Worm (Caenorhabditis elegans) whole organism, young adult: ENCODE data around the gene cutl-25.

Experiments used
- B0261.1 ChIP-seq: sonication (generic microtip); optimal IDR thresholded peaks from 2 replicates; lab custom pipeline; 2016; ENCODE audit warnings: mild to moderate bottlenecking, missing genetic modification characterization, moderate library complexity, missing compliant biosample characterization
- B0336.3 ChIP-seq: fragments of 200-800 bp; sonication (Bioruptor generic); IDR thresholded peaks from 2 replicates; pipeline ENCODE4 v1.3.6; 2022; ENCODE audit warnings: missing genetic modification characterization, missing compliant biosample characterization
- C06A6.2 ChIP-seq: fragments of 200-800 bp; sonication (Bioruptor generic); conservative IDR thresholded peaks from 2 replicates; pipeline ENCODE4 v1.3.6; 2022; ENCODE audit warnings: missing genetic modification characterization, missing compliant biosample characterization
- D2030.7 ChIP-seq: fragments of 200-800 bp; sonication (Bioruptor generic); IDR thresholded peaks from 2 replicates; pipeline ENCODE4 v1.3.6; 2022; ENCODE audit warnings: missing genetic modification reagents, missing genetic modification characterization, missing compliant biosample characterization
- F37B4.10 ChIP-seq: fragments of 200-800 bp; sonication (Bioruptor generic); IDR thresholded peaks from 2 replicates; pipeline ENCODE4 v1.3.6; 2022; ENCODE audit warnings: missing genetic modification characterization, missing compliant biosample characterization
- F49E8.2 ChIP-seq: sonication (generic microtip); optimal IDR thresholded peaks from 3 replicates; lab custom pipeline; 2017; ENCODE audit warnings: missing genetic modification characterization, mild to moderate bottlenecking, missing compliant biosample characterization, antibody characterized with exemption, moderate library complexity; ENCODE audit not compliant: insufficient read depth
- F52B5.7 ChIP-seq: sonication (generic microtip); optimal IDR thresholded peaks from 2 replicates; lab custom pipeline; 2016; ENCODE audit warnings: mild to moderate bottlenecking, missing genetic modification characterization, missing compliant biosample characterization
- F55B11.4 ChIP-seq: sonication (generic microtip); optimal IDR thresholded peaks from 2 replicates; lab custom pipeline; 2016; ENCODE audit warnings: missing compliant biosample characterization, missing genetic modification characterization, borderline replicate concordance; ENCODE audit not compliant: insufficient read depth
- F57C9.4 ChIP-seq: sonication (generic microtip); optimal IDR thresholded peaks from 2 replicates; lab custom pipeline; 2017; ENCODE audit warnings: mild to moderate bottlenecking, missing genetic modification characterization, missing compliant biosample characterization
- K11D2.4 ChIP-seq: fragments of 200-800 bp; sonication (Bioruptor generic); IDR thresholded peaks from 2 replicates; pipeline ENCODE4 v1.3.6; 2022; ENCODE audit warnings: missing genetic modification reagents, missing genetic modification characterization, missing compliant biosample characterization
- Y53F4B.3 ChIP-seq: fragments of 200-800 bp; sonication (Bioruptor generic); IDR thresholded peaks from 2 replicates; pipeline ENCODE4 v1.3.6; 2022; ENCODE audit warnings: missing genetic modification reagents, missing genetic modification characterization, missing compliant biosample characterization
- ZK185.1 ChIP-seq: sonication (generic microtip); optimal IDR thresholded peaks from 2 replicates; lab custom pipeline; 2016; ENCODE audit warnings: mild to moderate bottlenecking, missing genetic modification characterization, missing compliant biosample characterization; ENCODE audit not compliant: poor library complexity, severe bottlenecking
- aptf-3 ChIP-seq: fragments of 200-800 bp; sonication (Bioruptor generic); IDR thresholded peaks from 2 replicates; pipeline ENCODE4 v1.3.6; 2022; ENCODE audit warnings: missing genetic modification characterization, missing compliant biosample characterization
- atf-7 ChIP-seq: sonication (generic microtip); optimal IDR thresholded peaks from 2 replicates; lab custom pipeline; 2017; ENCODE audit warnings: mild to moderate bottlenecking, missing genetic modification characterization, missing compliant biosample characterization
- attf-5 ChIP-seq: fragments of 200-800 bp; sonication (Bioruptor generic); optimal IDR thresholded peaks from 2 replicates; lab custom pipeline; 2018; ENCODE audit warnings: mild to moderate bottlenecking, missing genetic modification characterization, missing compliant biosample characterization
- bed-1 ChIP-seq: fragments of 200-800 bp; sonication (Bioruptor generic); IDR thresholded peaks from 2 replicates; pipeline ENCODE4 v1.3.6; 2022; ENCODE audit warnings: missing genetic modification reagents, missing genetic modification characterization, missing compliant biosample characterization
- ccch-3 ChIP-seq: fragments of 200-800 bp; sonication (Bioruptor generic); optimal IDR thresholded peaks from 2 replicates; lab custom pipeline; 2018; ENCODE audit warnings: mild to moderate bottlenecking, missing genetic modification characterization, missing compliant biosample characterization
- cebp-1 ChIP-seq, 2 experiments: fragments of 200-800 bp in 1 of 2; sonication (Bioruptor generic) in 1 of 2; sonication (generic microtip) in 1 of 2; IDR thresholded peaks in 1 of 2; optimal IDR thresholded peaks in 1 of 2; 2 replicates each; pipeline versions ENCODE4 v1.3.6 to Lab custom; 2017 to 2022; ENCODE audit warnings: missing compliant biosample characterization in 2 of 2, missing genetic modification characterization in 2 of 2, mild to moderate bottlenecking in 1 of 2, missing genetic modification reagents in 1 of 2, moderate library complexity in 1 of 2
- ceh-40 ChIP-seq: fragments of 200-800 bp; sonication (Bioruptor generic); IDR thresholded peaks from 2 replicates; pipeline ENCODE4 v1.3.6; 2022; ENCODE audit warnings: missing genetic modification characterization, missing compliant biosample characterization
- ceh-58 ChIP-seq: fragments of 200-800 bp; sonication (Bioruptor generic); IDR thresholded peaks from 2 replicates; pipeline ENCODE4 v1.3.6; 2022; ENCODE audit warnings: missing genetic modification characterization, missing compliant biosample characterization
- ceh-79 ChIP-seq: sonication (generic microtip); optimal IDR thresholded peaks from 2 replicates; lab custom pipeline; 2017; ENCODE audit warnings: mild to moderate bottlenecking, missing genetic modification characterization, missing compliant biosample characterization
- ceh-91 ChIP-seq: fragments of 200-800 bp; sonication (Bioruptor generic); IDR thresholded peaks from 2 replicates; pipeline ENCODE4 v1.3.6; 2022; ENCODE audit warnings: missing genetic modification reagents, missing genetic modification characterization, missing compliant biosample characterization
- chd-7 ChIP-seq: sonication (generic microtip); optimal IDR thresholded peaks from 2 replicates; lab custom pipeline; 2016; ENCODE audit warnings: mild to moderate bottlenecking, missing genetic modification characterization, moderate library complexity, missing compliant biosample characterization
- die-1 ChIP-seq: sonication (generic microtip); optimal IDR thresholded peaks from 2 replicates; lab custom pipeline; 2016; ENCODE audit warnings: missing genotype, mild to moderate bottlenecking, missing genetic modification characterization, missing compliant biosample characterization
- dox-1 ChIP-seq: fragments of 200-800 bp; sonication (Bioruptor generic); IDR thresholded peaks from 2 replicates; pipeline ENCODE4 v1.3.6; 2022; ENCODE audit warnings: missing genetic modification reagents, missing genetic modification characterization, missing compliant biosample characterization
- dpl-1 ChIP-seq: fragments of 150-350 bp; optimal IDR thresholded peaks from 2 replicates; lab custom pipeline; 2014; ENCODE audit warnings: missing biosample characterization, missing genetic modification reagents, missing genetic modification characterization
- fkh-3 ChIP-seq: sonication (generic microtip); optimal IDR thresholded peaks from 2 replicates; lab custom pipeline; 2016; ENCODE audit warnings: mild to moderate bottlenecking, missing genetic modification characterization, missing compliant biosample characterization
- hlh-26 ChIP-seq: fragments of 200-800 bp; sonication (Bioruptor generic); conservative IDR thresholded peaks from 2 replicates; pipeline ENCODE4 v1.3.6; 2022; ENCODE audit warnings: missing genetic modification reagents, missing genetic modification characterization, missing compliant biosample characterization
- hmg-20 ChIP-seq: fragments of 200-800 bp; sonication (Bioruptor generic); IDR thresholded peaks from 2 replicates; pipeline ENCODE4 v1.3.6; 2022; ENCODE audit warnings: missing genetic modification reagents, missing genetic modification characterization, missing compliant biosample characterization
- hrde-1 ChIP-seq: sonication (generic microtip); optimal IDR thresholded peaks from 2 replicates; lab custom pipeline; 2016; ENCODE audit warnings: missing genetic modification characterization, mild to moderate bottlenecking, missing compliant biosample characterization, moderate library complexity, missing genotype, missing genetic modification reagents, borderline replicate concordance
- let-526 ChIP-seq: fragments of 200-800 bp; sonication (Bioruptor generic); IDR thresholded peaks from 2 replicates; pipeline ENCODE4 v1.3.6; 2022; ENCODE audit warnings: missing genetic modification reagents, missing genetic modification characterization, missing compliant biosample characterization
- lin-40 ChIP-seq: sonication (generic microtip); optimal IDR thresholded peaks from 2 replicates; lab custom pipeline; 2016; ENCODE audit warnings: missing genetic modification characterization, mild to moderate bottlenecking, missing compliant biosample characterization, missing genotype, missing genetic modification reagents
- lin-54 ChIP-seq: fragments of 200-800 bp; sonication (Bioruptor generic); optimal IDR thresholded peaks from 2 replicates; lab custom pipeline; 2018; ENCODE audit warnings: mild to moderate bottlenecking, missing genetic modification characterization, missing compliant biosample characterization
- lsy-27 ChIP-seq: sonication (generic microtip); optimal IDR thresholded peaks from 2 replicates; lab custom pipeline; 2017; ENCODE audit warnings: missing genetic modification characterization, mild to moderate bottlenecking, missing compliant biosample characterization, antibody characterized with exemption, missing genotype, borderline replicate concordance; ENCODE audit not compliant: insufficient read depth
- madf-10 ChIP-seq: sonication (generic microtip); optimal IDR thresholded peaks from 2 replicates; lab custom pipeline; 2016; ENCODE audit warnings: mild to moderate bottlenecking, missing genetic modification characterization, missing compliant biosample characterization
- mcd-1 ChIP-seq: fragments of 200-800 bp; sonication (Bioruptor generic); IDR thresholded peaks from 2 replicates; pipeline ENCODE4 v1.3.6; 2022; ENCODE audit warnings: missing genetic modification reagents, missing genetic modification characterization, missing compliant biosample characterization
- nfya-1 ChIP-seq: sonication (generic microtip); optimal IDR thresholded peaks from 2 replicates; lab custom pipeline; 2017; ENCODE audit warnings: antibody characterized with exemption, missing compliant biosample characterization, missing genetic modification characterization, borderline replicate concordance; ENCODE audit not compliant: insufficient read depth
- nfya-2 ChIP-seq: fragments of 200-800 bp; sonication (Bioruptor generic); IDR thresholded peaks from 2 replicates; pipeline ENCODE4 v1.3.6; 2022; ENCODE audit warnings: missing genetic modification reagents, missing genetic modification characterization, missing compliant biosample characterization
- nhr-179 ChIP-seq: sonication (generic microtip); optimal IDR thresholded peaks from 2 replicates; lab custom pipeline; 2016; ENCODE audit warnings: mild to moderate bottlenecking, missing genetic modification characterization, missing compliant biosample characterization
- nhr-27 ChIP-seq: fragments of 200-800 bp; sonication (Bioruptor generic); optimal IDR thresholded peaks from 2 replicates; lab custom pipeline; 2018; ENCODE audit warnings: mild to moderate bottlenecking, missing genetic modification characterization, moderate library complexity, missing compliant biosample characterization
- pha-4 ChIP-seq: fragments of 150-350 bp; sonication (generic microtip); optimal IDR thresholded peaks from 2 replicates; lab custom pipeline; 2014; ENCODE audit warnings: missing biosample characterization, missing genetic modification reagents, missing genetic modification characterization
- rcor-1 ChIP-seq: fragments of 200-800 bp; sonication (Bioruptor generic); IDR thresholded peaks from 2 replicates; pipeline ENCODE4 v1.3.6; 2022; ENCODE audit warnings: missing genetic modification reagents, missing genetic modification characterization, missing compliant biosample characterization
- rpc-1 ChIP-seq, 2 experiments: fragments of 150-350 bp in 1 of 2; sonication (generic microtip) in 1 of 2; optimal IDR thresholded peaks; 2 replicates each; lab custom pipeline; 2014 to 2018; ENCODE audit warnings: missing biosample characterization in 1 of 2, missing genetic modification characterization in 1 of 2, missing genetic modification reagents in 1 of 2, missing genotype in 1 of 2
- snpc-1.1 ChIP-seq: sonication (generic microtip); optimal IDR thresholded peaks from 2 replicates; lab custom pipeline; 2017; ENCODE audit warnings: missing genetic modification characterization, mild to moderate bottlenecking, missing compliant biosample characterization, antibody characterized with exemption, moderate library complexity, missing genotype, missing genetic modification reagents; ENCODE audit not compliant: insufficient read depth
- tlf-1 ChIP-seq: fragments of 200-800 bp; sonication (Bioruptor generic); optimal IDR thresholded peaks from 2 replicates; lab custom pipeline; 2018; ENCODE audit warnings: mild to moderate bottlenecking, missing genetic modification characterization, missing compliant biosample characterization
- unc-62 ChIP-seq: fragments of 150-350 bp; optimal IDR thresholded peaks from 2 replicates; lab custom pipeline; 2014; ENCODE audit warnings: missing biosample characterization, missing genetic modification reagents, missing genetic modification characterization
- ztf-25 ChIP-seq: fragments of 200-800 bp; sonication (Bioruptor generic); IDR thresholded peaks from 2 replicates; pipeline ENCODE4 v1.3.6; 2022; ENCODE audit warnings: missing genetic modification reagents, missing genetic modification characterization, missing compliant biosample characterization
- ztf-6 ChIP-seq: fragments of 200-800 bp; sonication (Bioruptor generic); IDR thresholded peaks from 2 replicates; pipeline ENCODE4 v1.3.6; 2022; ENCODE audit warnings: missing genetic modification reagents, missing genetic modification characterization, missing compliant biosample characterization

cutl-25 gene

DNA sequence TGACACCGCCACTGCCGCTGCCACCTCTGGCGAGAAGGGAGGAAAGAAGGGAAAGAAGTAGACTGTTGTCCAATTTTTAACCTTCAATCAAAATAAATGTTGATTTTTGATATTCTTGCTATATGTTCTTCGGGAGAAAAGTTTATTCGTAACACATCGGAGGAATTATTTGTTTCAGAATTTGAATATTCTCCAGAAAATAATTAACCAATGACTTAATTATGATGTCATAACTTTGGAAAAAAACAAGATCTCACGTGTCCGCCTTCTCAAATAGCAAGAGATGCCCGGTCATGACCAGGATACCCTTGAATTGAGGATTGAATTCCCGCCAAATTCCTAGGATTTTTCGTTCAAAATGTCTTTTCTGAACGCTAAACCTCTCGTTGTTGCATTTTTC is 22.2 kb upstream of the cutl-25 start (continued):
- TF ChIP-seq tlf-1 (no peak), ztf-25 (GFP tag; lab: Robert Waterston, UW) (no peak), nfya-1 (tag; lab: Kevin White, UChicago) (no peak), F49E8.2 (tag; lab: Kevin White, UChicago) (peak; percentile 3), hlh-26 (no peak), snpc-1.1 (peak; percentile 38), lin-40 (no peak), pha-4 (tag; lab: Kevin White, UChicago) (no peak), C06A6.2 (GFP tag; lab: Robert Waterston, UW) (no peak), nhr-27 (tag; lab: Kevin White, UChicago) (no peak), D2030.7 (GFP tag; lab: Robert Waterston, UW) (peak; percentile 32; the same call in 1 of the 2 replicates), F37B4.10 (GFP tag; lab: Robert Waterston, UW) (no peak), chd-7 (tag; lab: Kevin White, UChicago) (no peak), bed-1 (GFP tag; lab: Robert Waterston, UW) (no peak), lsy-27 (no peak), rcor-1 (GFP tag; lab: Robert Waterston, UW) (peak; percentile 65), ceh-40 (GFP tag; lab: Robert Waterston, UW) (no peak), let-526 (GFP tag; lab: Robert Waterston, UW) (no peak), aptf-3 (GFP tag; lab: Robert Waterston, UW) (no peak), mcd-1 (GFP tag; lab: Robert Waterston, UW) (peak; percentile 66; the same call in 1 of the 2 replicates), Y53F4B.3 (no peak), ceh-79 (tag; lab: Kevin White, UChicago) (no peak), ccch-3 (GFP tag; lab: Kevin White, UChicago) (no peak), attf-5 (GFP tag; lab: Kevin White, UChicago) (no peak), B0336.3 (peak; percentile 88), hrde-1 (peak; percentile 78), F57C9.4 (no peak), madf-10 (tag; lab: Kevin White, UChicago) (no peak), ZK185.1 (tag; lab: Kevin White, UChicago) (no peak), K11D2.4 (GFP tag; lab: Robert Waterston, UW) (no peak), ztf-6 (GFP tag; lab: Robert Waterston, UW) (no peak), B0261.1 (no peak), rpc-1 (optimal IDR thresholded peaks at IDR 0.05; lab: Kevin White, UChicago) (no peak), rpc-1 (tag; optimal IDR thresholded peaks at IDR 0.05; lab: Kevin White, UChicago) (no peak), die-1 (tag; lab: Kevin White, UChicago) (no peak), ceh-58 (GFP tag; lab: Robert Waterston, UW) (no peak), cebp-1 (GFP tag; IDR thresholded peaks at IDR 0.05; lab: Robert Waterston, UW) (no peak), cebp-1 (tag; optimal IDR thresholded peaks at IDR 0.05; lab: Kevin White, UChicago) (no peak), lin-54 (GFP tag; lab: Kevin White, UChicago) (peak; percentile 65), ceh-91 (GFP tag; lab: Robert Waterston, UW) (no peak), nhr-179 (tag; lab: Kevin White, UChicago) (no peak), unc-62 (GFP tag; lab: Kevin White, UChicago) (no peak), atf-7 (tag; lab: Kevin White, UChicago) (no peak), fkh-3 (tag; lab: Kevin White, UChicago) (no peak), hmg-20 (GFP tag; lab: Robert Waterston, UW) (no peak), dox-1 (GFP tag; lab: Robert Waterston, UW) (no peak), F52B5.7 (tag; lab: Kevin White, UChicago) (no peak), F55B11.4 (tag; lab: Kevin White, UChicago) (no peak), nfya-2 (GFP tag; lab: Robert Waterston, UW) (0 out of 2 replicates have a peak, but pooled peaks have one; percentile 28), dpl-1 (GFP tag; lab: Kevin White, UChicago) (no peak)
